Fruit fly (Drosophila melanogaster) whole organism, embryonic: Measurements from ENCODE around the gene Gr61a.

ENCODE experiments used
- ATbp ChIP-seq: fragments of 200-800 bp; sonication (Bioruptor generic); optimal IDR thresholded peaks from 2 replicates; lab custom pipeline; 2017; ENCODE audit warnings: missing biosample characterization, mild to moderate bottlenecking, missing genetic modification characterization, missing genetic modification reagents
- Asciz ChIP-seq: fragments of 200-800 bp; sonication (Bioruptor generic); optimal IDR thresholded peaks from 2 replicates; lab custom pipeline; 2017; ENCODE audit warnings: missing biosample characterization, mild to moderate bottlenecking, missing genetic modification characterization, missing genetic modification reagents
- Blimp-1 ChIP-seq: fragments of 200-800 bp; sonication (Bioruptor generic); optimal IDR thresholded peaks from 3 replicates; lab custom pipeline; 2018; ENCODE audit warnings: missing biosample characterization, missing genetic modification characterization, mild to moderate bottlenecking, moderate library complexity, missing genetic modification reagents
- CG11695 ChIP-seq: fragments of 200-800 bp; sonication (Bioruptor generic); IDR thresholded peaks from 3 replicates; pipeline ENCODE4 v1.3.6; 2022; ENCODE audit warnings: missing biosample characterization, missing genetic modification characterization
- CG12659 ChIP-seq: fragments of 200-800 bp; sonication (Bioruptor generic); optimal IDR thresholded peaks from 3 replicates; lab custom pipeline; 2017; ENCODE audit warnings: mild to moderate bottlenecking, missing biosample characterization, missing genetic modification reagents, missing genetic modification characterization
- CG13424 ChIP-seq: fragments of 200-800 bp; sonication (Bioruptor generic); optimal IDR thresholded peaks from 2 replicates; lab custom pipeline; 2019; ENCODE audit warnings: missing biosample characterization, mild to moderate bottlenecking, missing genetic modification characterization, moderate library complexity
- CG14014 ChIP-seq: fragments of 200-800 bp; sonication (Bioruptor generic); IDR thresholded peaks from 2 replicates; pipeline ENCODE4 v1.3.6; 2022; ENCODE audit warnings: missing biosample characterization, missing genetic modification characterization
- CG1602 ChIP-seq: fragments of 200-800 bp; sonication (Bioruptor generic); optimal IDR thresholded peaks from 3 replicates; lab custom pipeline; 2016; ENCODE audit warnings: missing biosample characterization, missing genetic modification characterization
- CG17359 ChIP-seq: fragments of 200-800 bp; sonication (Bioruptor generic); optimal IDR thresholded peaks from 3 replicates; lab custom pipeline; 2018; ENCODE audit warnings: missing biosample characterization, mild to moderate bottlenecking, missing genetic modification characterization, moderate library complexity
- CG2678 ChIP-seq: fragments of 200-800 bp; sonication (Bioruptor generic); optimal IDR thresholded peaks from 3 replicates; lab custom pipeline; 2019; ENCODE audit warnings: missing biosample characterization, mild to moderate bottlenecking, missing genetic modification characterization, moderate library complexity
- CG4328 ChIP-seq: fragments of 200-800 bp; sonication (Bioruptor generic); optimal IDR thresholded peaks from 3 replicates; lab custom pipeline; 2017; ENCODE audit warnings: missing biosample characterization, missing genetic modification reagents, missing genetic modification characterization
- CG5953 ChIP-seq: fragments of 200-800 bp; sonication (Bioruptor generic); IDR thresholded peaks from 2 replicates; pipeline ENCODE4 v1.3.6; 2022; ENCODE audit warnings: missing biosample characterization, missing genetic modification characterization
- CG7928 ChIP-seq: fragments of 200-800 bp; sonication (Bioruptor generic); optimal IDR thresholded peaks from 2 replicates; lab custom pipeline; 2017; ENCODE audit warnings: missing biosample characterization, mild to moderate bottlenecking, missing genetic modification characterization
- CG8388 ChIP-seq: fragments of 200-800 bp; sonication (Bioruptor generic); optimal IDR thresholded peaks from 2 replicates; lab custom pipeline; 2019; ENCODE audit warnings: missing biosample characterization, mild to moderate bottlenecking, missing genetic modification characterization, moderate library complexity
- CG8765 ChIP-seq: fragments of 200-800 bp; sonication (Bioruptor generic); IDR thresholded peaks from 2 replicates; pipeline ENCODE4 v1.3.6; 2022; ENCODE audit warnings: missing biosample characterization, missing genetic modification characterization
- Camta ChIP-seq: fragments of 200-800 bp; sonication (Bioruptor generic); optimal IDR thresholded peaks from 2 replicates; lab custom pipeline; 2016; ENCODE audit warnings: missing biosample characterization, missing genetic modification characterization
- CoRest ChIP-seq: fragments of 200-800 bp; sonication (Bioruptor generic); optimal IDR thresholded peaks from 3 replicates; lab custom pipeline; 2018; ENCODE audit warnings: missing biosample characterization, mild to moderate bottlenecking, missing genetic modification characterization, moderate library complexity
- Eip74EF ChIP-seq, 2 experiments: fragments of 200-800 bp in 1 of 2; fragments of >200 bp in 1 of 2; sonication (Bioruptor generic) in 1 of 2; optimal IDR thresholded peaks; 2 replicates each; lab custom pipeline; 2017 to 2019; ENCODE audit warnings: missing biosample characterization in 2 of 2, missing genetic modification characterization in 2 of 2, mild to moderate bottlenecking in 1 of 2, moderate library complexity in 1 of 2
- Med ChIP-seq: fragments of 200-800 bp; sonication (Bioruptor generic); peaks from one replicate; lab custom pipeline; 2016; ENCODE audit warnings: missing biosample characterization, missing genetic modification characterization, mild to moderate bottlenecking, inconsistent platforms, moderate library complexity
- Oli ChIP-seq: fragments of 200-800 bp; sonication (Bioruptor generic); optimal IDR thresholded peaks from 2 replicates; lab custom pipeline; 2018; ENCODE audit warnings: missing biosample characterization, mild to moderate bottlenecking, missing genetic modification characterization, moderate library complexity
- Side ChIP-seq: fragments of 200-800 bp; sonication (Bioruptor generic); optimal IDR thresholded peaks from 2 replicates; lab custom pipeline; 2016; ENCODE audit warnings: missing biosample characterization, missing genetic modification characterization
- Sox102F ChIP-seq: fragments of 200-800 bp; sonication (Bioruptor generic); optimal IDR thresholded peaks from 2 replicates; lab custom pipeline; 2018; ENCODE audit warnings: missing biosample characterization, mild to moderate bottlenecking, missing genetic modification characterization, moderate library complexity
- Xrp1 ChIP-seq: fragments of 200-800 bp; sonication (Bioruptor generic); IDR thresholded peaks from 2 replicates; pipeline ENCODE4 v1.3.6; 2022; ENCODE audit warnings: missing biosample characterization, missing genetic modification characterization
- bigmax ChIP-seq: fragments of 200-800 bp; sonication (Bioruptor generic); optimal IDR thresholded peaks from 2 replicates; lab custom pipeline; 2018; ENCODE audit warnings: missing biosample characterization, mild to moderate bottlenecking, missing genetic modification characterization
- bsh ChIP-seq, 2 experiments: fragments of 200-800 bp; sonication (Bioruptor generic); optimal IDR thresholded peaks; 2 replicates each; lab custom pipeline; 2017 to 2018; ENCODE audit warnings: mild to moderate bottlenecking in 2 of 2, missing biosample characterization in 2 of 2, missing genetic modification characterization in 2 of 2, moderate library complexity in 1 of 2
- chinmo ChIP-seq: fragments of 200-800 bp; sonication (Bioruptor generic); IDR thresholded peaks from 4 replicates; pipeline ENCODE4 v1.3.6; 2022; ENCODE audit warnings: missing biosample characterization, missing genetic modification characterization; ENCODE audit not compliant: partially characterized antibody
- corto ChIP-seq: fragments of 200-800 bp; sonication (Bioruptor generic); optimal IDR thresholded peaks from 2 replicates; lab custom pipeline; 2016; ENCODE audit warnings: missing biosample characterization, mild to moderate bottlenecking, missing genetic modification characterization, moderate library complexity
- fd96Cb ChIP-seq: fragments of 200-800 bp; sonication (Bioruptor generic); optimal IDR thresholded peaks from 2 replicates; lab custom pipeline; 2018; ENCODE audit warnings: missing biosample characterization, mild to moderate bottlenecking, missing genetic modification characterization, moderate library complexity
- gcm2 ChIP-seq: fragments of 200-800 bp; sonication (Bioruptor generic); optimal IDR thresholded peaks from 2 replicates; lab custom pipeline; 2016; ENCODE audit warnings: missing biosample characterization, missing genetic modification characterization
- gem ChIP-seq: fragments of 200-800 bp; sonication (Bioruptor generic); optimal IDR thresholded peaks from 2 replicates; lab custom pipeline; 2019; ENCODE audit warnings: missing biosample characterization, mild to moderate bottlenecking, missing genetic modification characterization, moderate library complexity
- grau ChIP-seq: fragments of 200-800 bp; optimal IDR thresholded peaks from 3 replicates; lab custom pipeline; 2019; ENCODE audit warnings: missing biosample characterization, mild to moderate bottlenecking, missing genetic modification characterization, moderate library complexity
- hkb ChIP-seq, 2 experiments: fragments of 200-800 bp in 1 of 2; fragments of >200 bp in 1 of 2; sonication (Bioruptor generic) in 1 of 2; IDR thresholded peaks in 1 of 2; optimal IDR thresholded peaks in 1 of 2; 2 replicates each; pipeline versions ENCODE4 v1.3.6 to Lab custom; 2017 to 2022; ENCODE audit warnings: missing biosample characterization in 1 of 2, missing genetic modification characterization in 1 of 2
- lov ChIP-seq, 2 experiments: fragments of 200-800 bp in 1 of 2; fragments of >200 bp in 1 of 2; sonication (Bioruptor generic) in 1 of 2; IDR thresholded peaks in 1 of 2; optimal IDR thresholded peaks in 1 of 2; 2 replicates in 1 of 2; 3 replicates in 1 of 2; pipeline versions ENCODE4 v1.3.6 to Lab custom; 2017 to 2022; ENCODE audit warnings: missing biosample characterization in 1 of 2, missing genetic modification characterization in 1 of 2
- luna ChIP-seq: fragments of 200-800 bp; sonication (Bioruptor generic); optimal IDR thresholded peaks from 2 replicates; lab custom pipeline; 2016; ENCODE audit warnings: missing biosample characterization, missing genetic modification characterization
- nerfin-1 ChIP-seq: fragments of 200-800 bp; sonication (Bioruptor generic); optimal IDR thresholded peaks from 3 replicates; lab custom pipeline; 2019; ENCODE audit warnings: missing biosample characterization, mild to moderate bottlenecking, missing genetic modification characterization, moderate library complexity
- pan ChIP-seq, 4 experiments: fragments of >200 bp in 3 of 4; fragments of 200-800 bp in 1 of 4; sonication (Bioruptor generic) in 1 of 4; optimal IDR thresholded peaks in 3 of 4; IDR thresholded peaks in 1 of 4; 2 replicates each; pipeline versions ENCODE4 v1.3.6 to Lab custom; 2017 to 2022; ENCODE audit warnings: missing biosample characterization in 2 of 4, missing genetic modification characterization in 2 of 4, mixed read lengths in 1 of 4
- row ChIP-seq: fragments of 200-800 bp; sonication (Bioruptor generic); IDR thresholded peaks from 3 replicates; pipeline ENCODE4 v1.3.6; 2022; ENCODE audit warnings: missing biosample characterization, missing genetic modification characterization
- sens ChIP-seq: fragments of 200-800 bp; sonication (Bioruptor generic); peaks from one replicate; lab custom pipeline; 2016; ENCODE audit warnings: missing biosample characterization, missing genetic modification characterization
- seq ChIP-seq: fragments of 200-800 bp; sonication (Bioruptor generic); IDR thresholded peaks from 2 replicates; pipeline ENCODE4 v1.3.6; 2022; ENCODE audit warnings: missing biosample characterization, missing genetic modification characterization
- slbo ChIP-seq: fragments of 200-800 bp; sonication (Bioruptor generic); IDR thresholded peaks from 2 replicates; pipeline ENCODE4 v1.3.6; 2022; ENCODE audit warnings: missing biosample characterization, missing genetic modification characterization
- slou ChIP-seq: fragments of 200-800 bp; sonication (Bioruptor generic); optimal IDR thresholded peaks from 3 replicates; lab custom pipeline; 2016; ENCODE audit warnings: missing biosample characterization, missing genetic modification characterization
- sna ChIP-seq: fragments of 200-800 bp; sonication (Bioruptor generic); IDR thresholded peaks from 2 replicates; pipeline ENCODE4 v1.3.6; 2022; ENCODE audit warnings: missing biosample characterization, missing genetic modification characterization; ENCODE audit not compliant: partially characterized antibody
- sqz ChIP-seq: fragments of 200-800 bp; sonication (Bioruptor generic); optimal IDR thresholded peaks from 3 replicates; lab custom pipeline; 2018; ENCODE audit warnings: missing biosample characterization, mild to moderate bottlenecking, missing genetic modification characterization
- tgo ChIP-seq: fragments of 200-800 bp; sonication (Bioruptor generic); IDR thresholded peaks from 3 replicates; pipeline ENCODE4 v1.3.6; 2022; ENCODE audit warnings: missing biosample characterization, missing genetic modification characterization
- unpg ChIP-seq: fragments of 200-800 bp; sonication (Bioruptor generic); optimal IDR thresholded peaks from 3 replicates; lab custom pipeline; 2018; ENCODE audit warnings: missing biosample characterization, mild to moderate bottlenecking, missing genetic modification characterization, moderate library complexity
- vvl ChIP-seq: fragments of 200-800 bp; sonication (Bioruptor generic); IDR thresholded peaks from 2 replicates; pipeline ENCODE4 v1.3.6; 2022; ENCODE audit warnings: missing biosample characterization, missing genetic modification characterization

Gene Gr61a

DNA sequence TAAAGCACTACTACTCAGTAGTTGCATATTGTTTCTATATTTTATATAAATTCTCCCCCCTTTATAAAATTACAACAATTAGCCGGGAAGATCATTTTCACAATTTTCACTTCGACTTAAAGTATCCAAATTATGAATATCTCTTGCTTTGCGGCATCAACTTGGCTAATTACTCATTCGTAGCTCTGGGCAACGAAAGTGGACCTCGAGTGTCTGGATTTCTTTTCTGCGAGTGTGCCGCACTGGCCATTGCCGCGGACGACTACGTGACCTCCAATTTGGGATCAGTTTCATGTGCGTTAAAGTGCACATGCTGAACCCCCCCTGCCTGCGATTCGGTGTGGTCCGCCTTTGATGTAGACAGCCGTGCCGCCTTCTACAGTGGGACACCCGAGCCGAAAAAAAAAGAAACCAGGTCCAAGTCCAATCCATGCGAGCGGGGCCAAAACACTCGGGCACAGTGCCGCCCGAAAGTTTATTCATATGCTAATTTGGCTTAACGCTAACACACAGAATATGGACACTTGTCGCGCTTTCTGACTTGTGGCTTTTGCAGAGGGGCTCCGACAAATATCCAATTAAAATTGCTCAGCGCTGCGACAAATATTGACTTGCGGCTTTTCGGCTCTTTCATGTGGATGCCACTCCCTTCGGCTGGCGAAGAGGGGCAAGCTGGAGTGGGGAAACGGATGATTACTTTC, 22.7 kb upstream of the Gr61a start (continued):
- peak; percentile 11 for TF ChIP-seq CG12659 (GFP tag; lab: Kevin White, UChicago)
- TF ChIP-seq slou (GFP tag; lab: Kevin White, UChicago) = no peak
- TF ChIP-seq slbo = 0 out of 2 replicates have a peak, but pooled peaks have one; percentile 16
- TF ChIP-seq corto (GFP tag; lab: Kevin White, UChicago) = no peak
- TF ChIP-seq CG5953 (GFP tag; lab: Robert Waterston, UW) = no peak
- TF ChIP-seq unpg = peak; percentile 10
- TF ChIP-seq gem = peak; percentile 54
- peak; percentile 40 for TF ChIP-seq vvl (GFP tag; lab: Robert Waterston, UW)
- no peak for TF ChIP-seq lov (optimal IDR thresholded peaks at IDR 0.05; lab: Kevin White, UChicago)
- TF ChIP-seq lov (GFP tag; IDR thresholded peaks at IDR 0.05; lab: Robert Waterston, UW) = 0 out of 3 replicates have a peak, but pooled peaks have one; percentile 44
- TF ChIP-seq luna (GFP tag; lab: Kevin White, UChicago) = no peak
- TF ChIP-seq CG2678 (tag; lab: Kevin White, UChicago) = peak; percentile 11
- peak; percentile 43 for TF ChIP-seq Oli
- TF ChIP-seq CG14014 (GFP tag; lab: Robert Waterston, UW) = no peak
- peak; percentile 60 for TF ChIP-seq Sox102F (GFP tag; lab: Kevin White, UChicago)
- no peak for TF ChIP-seq CG8765 (GFP tag; lab: Robert Waterston, UW)
- no peak for TF ChIP-seq gcm2 (GFP tag; lab: Kevin White, UChicago)
- peak; percentile 20 for TF ChIP-seq grau (tag; lab: Kevin White, UChicago)
- peak; percentile 34 for TF ChIP-seq CG17359
- peak; percentile 6 for TF ChIP-seq ATbp (GFP tag; lab: Kevin White, UChicago)
- no peak for TF ChIP-seq Eip74EF (GFP tag; optimal IDR thresholded peaks at IDR 0.05; lab: Kevin White, UChicago)
- TF ChIP-seq Asciz (GFP tag; lab: Kevin White, UChicago) = peak; percentile 1
- TF ChIP-seq seq = peak; percentile 46; the same call in 1 of the 2 replicates
- peak; percentile 19; the same call in 2 of the 3 replicates for TF ChIP-seq tgo (GFP tag; lab: Robert Waterston, UW)
- TF ChIP-seq CG11695 (GFP tag; lab: Robert Waterston, UW) = no peak
- TF ChIP-seq Med (GFP tag; lab: Kevin White, UChicago) = peak; percentile 21
- TF ChIP-seq Blimp-1 = peak; percentile 29
- TF ChIP-seq CoRest (tag; lab: Kevin White, UChicago) = peak; percentile 37
- TF ChIP-seq sqz = no peak
- no peak for TF ChIP-seq pan (optimal IDR thresholded peaks at IDR 0.05; lab: Kevin White, UChicago)
- peak in 1 of 2 experiments; percentile 75 for TF ChIP-seq pan (GFP tag; optimal IDR thresholded peaks at IDR 0.05 in 1 of 2, IDR thresholded peaks at IDR 0.05 in 1 of 2)
- TF ChIP-seq nerfin-1 (tag; lab: Kevin White, UChicago) = peak; percentile 4
- no peak for TF ChIP-seq CG7928 (GFP tag; lab: Kevin White, UChicago)
- TF ChIP-seq bsh (GFP tag; optimal IDR thresholded peaks at IDR 0.05; lab: Kevin White, UChicago) = peak in 1 of 2 experiments; percentile 26
- TF ChIP-seq chinmo (GFP tag; lab: Robert Waterston, UW) = 0 out of 4 replicates have a peak, but pooled peaks have one; percentile 61
- no peak for TF ChIP-seq sna (GFP tag; lab: Robert Waterston, UW)
- TF ChIP-seq CG1602 = peak; percentile 1
- no peak for TF ChIP-seq bigmax (GFP tag; lab: Kevin White, UChicago)
- 0 out of 2 replicates have a peak, but pooled peaks have one; percentile 17 for TF ChIP-seq Xrp1 (GFP tag; lab: Robert Waterston, UW)
- TF ChIP-seq sens (GFP tag; lab: Kevin White, UChicago) = peak; percentile 80
- peak; percentile 23 for TF ChIP-seq Side
- peak; percentile 13 for TF ChIP-seq fd96Cb (tag; lab: Kevin White, UChicago)
- TF ChIP-seq CG4328 (GFP tag; lab: Kevin White, UChicago) = no peak
- TF ChIP-seq Camta (GFP tag; lab: Kevin White, UChicago) = peak; percentile 10
- no peak for TF ChIP-seq hkb (optimal IDR thresholded peaks at IDR 0.05; lab: Kevin White, UChicago)
- peak; percentile 23; the same call in 1 of the 2 replicates for TF ChIP-seq hkb (GFP tag; IDR thresholded peaks at IDR 0.05; lab: Robert Waterston, UW)
- peak; percentile 59 for TF ChIP-seq CG8388 (GFP tag; lab: Kevin White, UChicago)
- peak; percentile 30; the same call in 2 of the 3 replicates for TF ChIP-seq row
- TF ChIP-seq CG13424 (tag; lab: Kevin White, UChicago) = peak; percentile 46
